Worm (Caenorhabditis elegans) whole organism, L1 larva: ENCODE data around the gene aex-3.

Experiments
- C34B4.2 ChIP-seq: sonication (generic microtip); optimal IDR thresholded peaks from 2 replicates; lab custom pipeline; 2017; ENCODE audit warnings: mild to moderate bottlenecking, missing genetic modification characterization, missing compliant biosample characterization
- ama-1 ChIP-seq: fragments of 150-350 bp; optimal IDR thresholded peaks from 2 replicates; lab custom pipeline; 2014
- fkh-10 ChIP-seq: sonication (generic microtip); optimal IDR thresholded peaks from 2 replicates; lab custom pipeline; 2017; ENCODE audit warnings: missing biosample characterization, missing genetic modification reagents, missing genetic modification characterization
- nhr-237 ChIP-seq: fragments of 150-350 bp; optimal IDR thresholded peaks from 2 replicates; lab custom pipeline; 2014; ENCODE audit warnings: missing biosample characterization, missing genetic modification characterization
- pqm-1 ChIP-seq: sonication (generic microtip); optimal IDR thresholded peaks from 3 replicates; lab custom pipeline; 2017; ENCODE audit warnings: missing biosample characterization, missing genetic modification characterization

DNA sequence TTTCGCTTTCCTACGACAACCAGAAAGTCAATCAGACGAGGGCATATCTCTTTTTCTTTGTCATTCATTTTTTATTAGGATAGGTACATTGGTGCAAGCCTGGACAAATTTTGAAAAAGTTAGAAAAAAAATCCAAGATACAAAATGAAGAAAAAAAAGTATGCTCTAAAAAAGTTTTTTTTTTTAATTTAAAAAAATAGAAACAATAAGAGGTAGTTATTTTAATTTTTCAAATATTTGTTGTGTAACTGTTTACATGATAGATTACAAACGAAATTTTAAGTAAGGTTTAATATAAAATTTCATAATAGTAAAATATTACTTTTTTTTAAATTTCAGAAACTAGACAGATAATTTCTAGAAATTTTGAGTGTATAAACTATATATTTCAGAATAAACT lies at the start of gene aex-3:
- TF ChIP-seq ama-1 (lab: Kevin White, UChicago), result no peak
- no peak for TF ChIP-seq C34B4.2
- TF ChIP-seq fkh-10, result no peak
- no peak for TF ChIP-seq nhr-237 (tag; lab: Kevin White, UChicago)
- no peak for TF ChIP-seq pqm-1 (tag; lab: Kevin White, UChicago)
